Worm (Caenorhabditis elegans) whole organism, early embryonic: ENCODE results near the gene nstp-1.

Source experiments
- B0310.2 ChIP-seq: sonication (generic microtip); optimal IDR thresholded peaks from 2 replicates; lab custom pipeline; 2016; ENCODE audit warnings: mild to moderate bottlenecking, missing genetic modification characterization, missing compliant biosample characterization
- F13C5.2 ChIP-seq: sonication (generic microtip); optimal IDR thresholded peaks from 2 replicates; lab custom pipeline; 2017; ENCODE audit warnings: mild to moderate bottlenecking, missing genetic modification characterization, inconsistent platforms, missing compliant biosample characterization
- aly-1 ChIP-seq: sonication (generic microtip); optimal IDR thresholded peaks from 2 replicates; lab custom pipeline; 2016; ENCODE audit warnings: missing genetic modification characterization, missing compliant biosample characterization
- ama-1 ChIP-seq: fragments of 150-350 bp; optimal IDR thresholded peaks from 2 replicates; lab custom pipeline; 2014
- ceh-13 ChIP-seq: fragments of 200-800 bp; sonication (Bioruptor generic); optimal IDR thresholded peaks from 2 replicates; lab custom pipeline; 2018; ENCODE audit warnings: mild to moderate bottlenecking, missing genetic modification characterization, missing compliant biosample characterization
- ceh-36 ChIP-seq: sonication (generic microtip); optimal IDR thresholded peaks from 2 replicates; lab custom pipeline; 2016; ENCODE audit warnings: missing genetic modification characterization, inconsistent platforms, missing compliant biosample characterization
- ets-7 ChIP-seq: sonication (generic microtip); optimal IDR thresholded peaks from 2 replicates; lab custom pipeline; 2016; ENCODE audit warnings: missing genotype, missing genetic modification characterization, missing compliant biosample characterization
- flt-1 ChIP-seq: fragments of 200-800 bp; sonication (Bioruptor generic); IDR thresholded peaks from 2 replicates; pipeline ENCODE4 v1.3.6; 2022; ENCODE audit warnings: missing genetic modification characterization, missing compliant biosample characterization
- hmbx-1 ChIP-seq: sonication (generic microtip); optimal IDR thresholded peaks from 2 replicates; lab custom pipeline; 2016; ENCODE audit warnings: mild to moderate bottlenecking, missing genetic modification characterization, missing compliant biosample characterization
- hmg-4 ChIP-seq: fragments of 200-800 bp; sonication (Bioruptor generic); optimal IDR thresholded peaks from 2 replicates; lab custom pipeline; 2018; ENCODE audit warnings: mild to moderate bottlenecking, missing genetic modification characterization, missing compliant biosample characterization
- hnd-1 ChIP-seq: sonication (generic microtip); optimal IDR thresholded peaks from 2 replicates; lab custom pipeline; 2016; ENCODE audit warnings: missing genetic modification characterization, missing compliant biosample characterization
- pes-1 ChIP-seq: fragments of 200-800 bp; sonication (Bioruptor generic); IDR thresholded peaks from 2 replicates; pipeline ENCODE4 v1.3.6; 2022; ENCODE audit warnings: missing genetic modification reagents, missing genetic modification characterization, missing compliant biosample characterization
- scrt-1 ChIP-seq: fragments of 200-800 bp; sonication (Bioruptor generic); IDR thresholded peaks from 2 replicates; pipeline ENCODE4 v1.3.6; 2022; ENCODE audit warnings: missing genetic modification characterization, missing compliant biosample characterization
- sea-1 ChIP-seq: fragments of 200-800 bp; sonication (Bioruptor generic); conservative IDR thresholded peaks from 2 replicates; pipeline ENCODE4 v1.3.6; 2022; ENCODE audit warnings: missing genetic modification characterization, missing compliant biosample characterization
- tbx-11 ChIP-seq: fragments of 200-800 bp; sonication (Bioruptor generic); IDR thresholded peaks from 2 replicates; pipeline ENCODE4 v1.3.6; 2022; ENCODE audit warnings: missing genetic modification characterization, missing compliant biosample characterization
- tbx-37 ChIP-seq: fragments of 200-800 bp; sonication (Bioruptor generic); conservative IDR thresholded peaks from 2 replicates; pipeline ENCODE4 v1.3.6; 2022; ENCODE audit warnings: missing genetic modification reagents, missing genetic modification characterization, missing compliant biosample characterization
- tra-4 ChIP-seq: sonication (generic microtip); optimal IDR thresholded peaks from 2 replicates; lab custom pipeline; 2017; ENCODE audit warnings: missing genetic modification characterization, missing compliant biosample characterization

nstp-1 gene

ce11 chrIV:8965883-8966282, 18.8 kb upstream of the nstp-1 start, which contains the start of gene C53B4.2:
Gene C53B4.2, plus strand, starts transcription at chrIV:8966183.
- TF ChIP-seq tra-4 (tag; lab: Kevin White, UChicago) (no peak), ceh-36 (no peak), aly-1 (tag; lab: Kevin White, UChicago) (no peak), tbx-11 (no peak), B0310.2 (tag; lab: Kevin White, UChicago) (no peak), tbx-37 (GFP tag; lab: Robert Waterston, UW) (no peak), hnd-1 (tag; lab: Kevin White, UChicago) (no peak), ceh-13 (GFP tag; lab: Kevin White, UChicago) (no peak), F13C5.2 (no peak), pes-1 (no peak), scrt-1 (no peak), ama-1 (lab: Kevin White, UChicago) (no peak), ets-7 (no peak), sea-1 (GFP tag; lab: Robert Waterston, UW) (no peak), hmg-4 (GFP tag; lab: Kevin White, UChicago) (no peak), hmbx-1 (tag; lab: Kevin White, UChicago) (no peak), flt-1 (no peak)

ce11 chrIV:8967990-8968389, 16.7 kb upstream of the nstp-1 start, which contains the start of gene suex-2:
Gene suex-2, plus strand, starts transcription at chrIV:8968290.
- no peak for TF ChIP-seq ama-1 (lab: Kevin White, UChicago)
- no peak for TF ChIP-seq tbx-11
- no peak for TF ChIP-seq flt-1
- TF ChIP-seq pes-1, result no peak

- TF ChIP-seq tbx-11, result no peak
- peak; percentile 75 for TF ChIP-seq tbx-37 (GFP tag; lab: Robert Waterston, UW)
- TF ChIP-seq tra-4 (tag; lab: Kevin White, UChicago), result no peak
- no peak for TF ChIP-seq scrt-1
- no peak for TF ChIP-seq hmbx-1 (tag; lab: Kevin White, UChicago)
- no peak for TF ChIP-seq sea-1 (GFP tag; lab: Robert Waterston, UW)
- no peak for TF ChIP-seq ceh-13 (GFP tag; lab: Kevin White, UChicago)
- TF ChIP-seq pes-1, result 0 out of 2 replicates have a peak, but pooled peaks have one; percentile 69
- no peak for TF ChIP-seq ceh-36
- no peak for TF ChIP-seq B0310.2 (tag; lab: Kevin White, UChicago)
- TF ChIP-seq hnd-1 (tag; lab: Kevin White, UChicago), result no peak
- TF ChIP-seq ama-1 (lab: Kevin White, UChicago), result no peak
- TF ChIP-seq aly-1 (tag; lab: Kevin White, UChicago), result no peak
- TF ChIP-seq ets-7, result no peak
- TF ChIP-seq F13C5.2, result no peak
- TF ChIP-seq flt-1, result no peak
Measured at ce11 chrIV:8973249-8973958, 11.3 kb upstream of the nstp-1 start, which contains the start of gene C53B4.3. Gene C53B4.3, minus strand, starts transcription at chrIV:8973712.

ce11 chrIV:8974543-8975330, 9.9 kb upstream of the nstp-1 start:
- TF ChIP-seq ceh-36 (no peak), hnd-1 (tag; lab: Kevin White, UChicago) (no peak), ceh-13 (GFP tag; lab: Kevin White, UChicago) (no peak), sea-1 (GFP tag; lab: Robert Waterston, UW) (no peak), aly-1 (tag; lab: Kevin White, UChicago) (no peak)

- TF ChIP-seq ceh-36, result no peak
- no peak for TF ChIP-seq sea-1 (GFP tag; lab: Robert Waterston, UW)
- TF ChIP-seq hmbx-1 (tag; lab: Kevin White, UChicago), result no peak
- no peak for TF ChIP-seq tra-4 (tag; lab: Kevin White, UChicago)
- TF ChIP-seq F13C5.2, result no peak
- no peak for TF ChIP-seq scrt-1
- TF ChIP-seq ets-7, result no peak
- TF ChIP-seq aly-1 (tag; lab: Kevin White, UChicago), result no peak
- TF ChIP-seq B0310.2 (tag; lab: Kevin White, UChicago), result no peak
- TF ChIP-seq pes-1, result no peak
Measured at ce11 chrIV:8975331-8975625, 9.4 kb upstream of the nstp-1 start, which contains the start of gene pdzd-8. Gene pdzd-8, plus strand, starts transcription at chrIV:8975526.

ce11 chrIV:8978047-8978446, 6.6 kb upstream of the nstp-1 start:
- no peak for TF ChIP-seq hmbx-1 (tag; lab: Kevin White, UChicago)

ce11 chrIV:8979062-8979612, 5.5 kb upstream of the nstp-1 start:
- TF ChIP-seq tbx-11 (no peak), aly-1 (tag; lab: Kevin White, UChicago) (no peak), tra-4 (tag; lab: Kevin White, UChicago) (no peak), pes-1 (no peak), hnd-1 (tag; lab: Kevin White, UChicago) (no peak), ceh-13 (GFP tag; lab: Kevin White, UChicago) (no peak), F13C5.2 (no peak), sea-1 (GFP tag; lab: Robert Waterston, UW) (no peak), B0310.2 (tag; lab: Kevin White, UChicago) (no peak), ets-7 (no peak), ama-1 (lab: Kevin White, UChicago) (no peak), hmg-4 (GFP tag; lab: Kevin White, UChicago) (no peak), scrt-1 (no peak), ceh-36 (no peak), hmbx-1 (tag; lab: Kevin White, UChicago) (no peak)
